Worm (Caenorhabditis elegans) whole organism, young adult: ENCODE measurements around the gene col-167.

Experiments
- ama-1 ChIP-seq, 3 experiments: fragments of 150-350 bp in 1 of 3; sonication (generic microtip) in 2 of 3; optimal IDR thresholded peaks; 2 replicates each; lab custom pipeline; 2014 to 2018; ENCODE audit warnings: missing biosample characterization in 2 of 3, missing genetic modification characterization in 2 of 3, missing genetic modification reagents in 2 of 3
- let-526 ChIP-seq: fragments of 200-800 bp; sonication (Bioruptor generic); IDR thresholded peaks from 2 replicates; pipeline ENCODE4 v1.3.6; 2022; ENCODE audit warnings: missing genetic modification reagents, missing genetic modification characterization, missing compliant biosample characterization

- no peak for TF ChIP-seq let-526 (GFP tag; lab: Robert Waterston, UW)
- TF ChIP-seq ama-1 (optimal IDR thresholded peaks at IDR 0.05; lab: Kevin White, UChicago), result no peak
- no peak for TF ChIP-seq ama-1 (GFP tag; optimal IDR thresholded peaks at IDR 0.05; lab: Kevin White, UChicago)
These were observed 49.5 kb upstream of the col-167 start for ce11 chrX:6273772-6274171.
